Worm (Caenorhabditis elegans) whole organism, L4/young adult: Measurements from ENCODE around the gene F08D12.2.

Experiments
- W03F9.2 ChIP-seq: fragments of 150-350 bp; optimal IDR thresholded peaks from 2 replicates; lab custom pipeline; 2014; ENCODE audit warnings: missing biosample characterization, missing genetic modification characterization
- dao-5 ChIP-seq: sonication (generic microtip); optimal IDR thresholded peaks from 2 replicates; lab custom pipeline; 2016; ENCODE audit warnings: missing genotype, missing genetic modification characterization, moderate library complexity, missing compliant biosample characterization
- him-1 ChIP-seq: sonication (generic microtip); optimal IDR thresholded peaks from 2 replicates; lab custom pipeline; 2016; ENCODE audit warnings: missing genotype, missing genetic modification reagents, missing genetic modification characterization, missing compliant biosample characterization

DNA sequence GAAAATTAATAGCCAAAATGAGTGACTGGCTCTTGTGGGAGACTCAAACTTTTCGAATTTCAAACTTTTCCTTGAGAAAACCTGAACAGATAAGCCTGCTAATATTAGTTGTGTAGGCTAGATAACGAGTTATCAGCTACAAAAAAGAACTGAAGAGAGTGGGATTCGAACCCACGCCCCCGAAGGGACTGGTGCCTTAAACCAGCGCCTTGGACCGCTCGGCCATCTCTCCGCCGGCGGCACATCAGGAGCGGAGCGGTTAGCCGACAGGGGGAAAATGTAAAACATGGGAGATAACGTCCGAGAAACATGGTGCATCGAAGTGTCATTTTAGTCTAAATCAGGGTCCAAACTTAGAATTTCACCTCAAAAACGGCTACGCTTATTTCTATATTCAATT, 45.8 kb upstream of the F08D12.2 start:
- no peak for TF ChIP-seq him-1 (tag; lab: Kevin White, UChicago)
- TF ChIP-seq dao-5 (tag; lab: Kevin White, UChicago), result no peak
- no peak for TF ChIP-seq W03F9.2 (tag; lab: Kevin White, UChicago)
